Worm (Caenorhabditis elegans) whole organism, young adult: ENCODE measurements around the gene F35D2.2.

ENCODE experiments used
- F55B11.4 ChIP-seq: sonication (generic microtip); optimal IDR thresholded peaks from 2 replicates; lab custom pipeline; 2016; ENCODE audit warnings: missing compliant biosample characterization, missing genetic modification characterization, borderline replicate concordance; ENCODE audit not compliant: insufficient read depth
- nhr-120 ChIP-seq: fragments of 200-800 bp; sonication (Bioruptor generic); IDR thresholded peaks from 2 replicates; pipeline ENCODE4 v1.3.6; 2022; ENCODE audit warnings: missing genetic modification characterization, missing compliant biosample characterization

DNA sequence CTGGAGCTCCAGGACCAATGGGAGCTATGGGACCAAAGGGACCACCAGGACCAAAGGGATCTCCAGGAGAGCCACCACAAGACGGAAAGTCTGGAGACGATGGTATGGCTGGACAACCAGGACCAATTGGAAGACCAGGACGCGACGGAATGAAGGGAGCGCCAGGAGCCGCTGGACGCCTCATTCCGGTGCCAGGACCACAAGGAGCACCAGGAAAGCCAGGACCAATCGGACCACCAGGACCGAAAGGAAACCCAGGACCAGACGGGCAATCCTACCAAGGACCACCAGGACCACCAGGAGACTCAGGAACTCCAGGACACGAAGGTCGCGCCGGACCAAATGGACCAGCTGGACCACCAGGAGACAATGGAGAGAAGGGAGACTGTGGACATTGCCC lies 29.5 kb upstream of the F35D2.2 start:
- no peak for TF ChIP-seq F55B11.4 (tag; lab: Kevin White, UChicago)
- no peak for TF ChIP-seq nhr-120 (GFP tag; lab: Robert Waterston, UW)
